Worm (Caenorhabditis elegans) whole organism, midembryonic: ENCODE measurements around the gene F55B12.2.

ENCODE experiments used
- T22C8.4 ChIP-seq: fragments of 200-800 bp; sonication (Bioruptor generic); IDR thresholded peaks from 2 replicates; pipeline ENCODE4 v1.3.6; 2022; ENCODE audit warnings: missing genetic modification characterization, missing compliant biosample characterization
- cog-1 ChIP-seq: sonication (generic microtip); optimal IDR thresholded peaks from 2 replicates; lab custom pipeline; 2016; ENCODE audit warnings: missing genetic modification characterization, missing compliant biosample characterization
- flt-1 ChIP-seq: fragments of 200-800 bp; sonication (Bioruptor generic); IDR thresholded peaks from 2 replicates; pipeline ENCODE4 v1.3.6; 2022; ENCODE audit warnings: missing genetic modification characterization, missing compliant biosample characterization
- klf-2 ChIP-seq: fragments of 200-800 bp; sonication (Bioruptor generic); conservative IDR thresholded peaks from 2 replicates; pipeline ENCODE4 v1.3.6; 2022; ENCODE audit warnings: missing genetic modification reagents, missing genetic modification characterization, missing compliant biosample characterization
- med-1 ChIP-seq: sonication (generic microtip); optimal IDR thresholded peaks from 2 replicates; lab custom pipeline; 2017; ENCODE audit warnings: missing genetic modification characterization, mild to moderate bottlenecking, missing compliant biosample characterization, antibody characterized with exemption, missing genetic modification reagents; ENCODE audit not compliant: insufficient read depth
- ref-1 ChIP-seq: fragments of 200-800 bp; sonication (Bioruptor generic); conservative IDR thresholded peaks from 2 replicates; pipeline ENCODE4 v1.3.6; 2022; ENCODE audit warnings: missing genetic modification reagents, missing genetic modification characterization, missing compliant biosample characterization
- tab-1 ChIP-seq: fragments of 200-800 bp; sonication (Bioruptor generic); IDR thresholded peaks from 2 replicates; pipeline ENCODE4 v1.3.6; 2022; ENCODE audit warnings: missing genetic modification characterization, missing compliant biosample characterization
- ztf-23 ChIP-seq: fragments of 200-800 bp; sonication (Bioruptor generic); IDR thresholded peaks from 2 replicates; pipeline ENCODE4 v1.3.6; 2022; ENCODE audit warnings: missing genetic modification reagents, missing genetic modification characterization, missing compliant biosample characterization
- ztf-29 ChIP-seq: fragments of 200-800 bp; sonication (Bioruptor generic); IDR thresholded peaks from 2 replicates; pipeline ENCODE4 v1.3.6; 2022; ENCODE audit warnings: missing genetic modification reagents, missing genetic modification characterization, missing compliant biosample characterization

DNA sequence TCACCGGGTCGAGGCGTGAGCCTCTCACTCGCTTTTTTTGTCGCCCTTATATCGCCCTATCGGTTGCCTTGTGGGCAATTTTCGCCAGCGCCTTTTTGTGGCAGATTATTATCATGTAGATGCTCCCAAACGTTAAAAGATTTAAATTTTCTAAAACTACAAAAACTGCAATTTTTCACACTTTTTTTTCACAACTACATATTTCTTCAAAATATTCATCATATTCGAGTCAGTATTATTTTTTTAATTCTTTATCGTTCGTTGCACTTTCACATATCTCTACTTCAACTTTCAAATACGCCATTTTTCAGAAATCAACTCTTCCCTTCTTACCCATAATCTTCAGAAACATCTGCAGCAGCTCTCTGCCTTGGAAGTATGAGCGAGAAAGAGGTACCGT, 3.8 kb downstream of the F55B12.2 start, which contains the start of gene ceh-24:
- no peak for TF ChIP-seq flt-1
- TF ChIP-seq med-1 (GFP tag; lab: Kevin White, UChicago) = no peak
- no peak for TF ChIP-seq tab-1 (GFP tag; lab: Robert Waterston, UW)
- no peak for TF ChIP-seq ztf-29
- TF ChIP-seq T22C8.4 (GFP tag; lab: Robert Waterston, UW) = no peak
- TF ChIP-seq cog-1 (tag; lab: Kevin White, UChicago) = no peak
- no peak for TF ChIP-seq klf-2 (GFP tag; lab: Robert Waterston, UW)
- no peak for TF ChIP-seq ztf-23 (GFP tag; lab: Robert Waterston, UW)
- TF ChIP-seq ref-1 (GFP tag; lab: Robert Waterston, UW) = no peak
